Worm (Caenorhabditis elegans) whole organism, L1 larva: ENCODE results near the gene C49C8.1.

Experiments
- C04F5.9 ChIP-seq: sonication (generic microtip); optimal IDR thresholded peaks from 2 replicates; lab custom pipeline; 2016; ENCODE audit warnings: missing genetic modification characterization, missing compliant biosample characterization
- aha-1 ChIP-seq: fragments of 150-350 bp; optimal IDR thresholded peaks from 2 replicates; lab custom pipeline; 2014; ENCODE audit warnings: missing biosample characterization, missing genetic modification characterization
- alr-1 ChIP-seq: fragments of 200-800 bp; sonication (Bioruptor generic); optimal IDR thresholded peaks from 2 replicates; lab custom pipeline; 2018; ENCODE audit warnings: borderline replicate concordance, mild to moderate bottlenecking, missing genetic modification characterization, missing compliant biosample characterization
- aly-2 ChIP-seq: fragments of 150-350 bp; optimal IDR thresholded peaks from 2 replicates; lab custom pipeline; 2014; ENCODE audit warnings: missing biosample characterization, missing genetic modification characterization
- ama-1 ChIP-seq: fragments of 150-350 bp; optimal IDR thresholded peaks from 2 replicates; lab custom pipeline; 2014
- blmp-1 ChIP-seq: fragments of 150-350 bp; optimal IDR thresholded peaks from 2 replicates; lab custom pipeline; 2014; ENCODE audit warnings: missing biosample characterization, missing genetic modification characterization
- dpl-1 ChIP-seq, 3 experiments: fragments of 150-350 bp in 2 of 3; sonication (generic microtip) in 1 of 3; optimal IDR thresholded peaks; 2 replicates each; lab custom pipeline; 2014 to 2017; ENCODE audit warnings: missing biosample characterization in 3 of 3, missing genetic modification characterization in 3 of 3, missing genetic modification reagents in 3 of 3
- efl-1 ChIP-seq, 4 experiments: fragments of 150-350 bp; optimal IDR thresholded peaks in 3 of 4; peaks in 1 of 4; 1 replicate in 1 of 4; 2 replicates in 3 of 4; lab custom pipeline; 2014; ENCODE audit warnings: missing biosample characterization in 2 of 4, missing genetic modification characterization in 2 of 4, missing genetic modification reagents in 2 of 4
- egl-27 ChIP-seq, 2 experiments: fragments of 150-350 bp in 1 of 2; sonication (generic microtip); optimal IDR thresholded peaks; 3 replicates each; lab custom pipeline; 2017 to 2018; ENCODE audit warnings: missing biosample characterization in 2 of 2, missing genetic modification characterization in 2 of 2, missing genetic modification reagents in 2 of 2
- elt-2 ChIP-seq: sonication (generic microtip); optimal IDR thresholded peaks from 2 replicates; lab custom pipeline; 2016; ENCODE audit warnings: missing genetic modification characterization, mild to moderate bottlenecking, inconsistent platforms, missing compliant biosample characterization, missing genetic modification reagents
- fkh-10 ChIP-seq: sonication (generic microtip); optimal IDR thresholded peaks from 2 replicates; lab custom pipeline; 2017; ENCODE audit warnings: missing biosample characterization, missing genetic modification reagents, missing genetic modification characterization
- fkh-4 ChIP-seq: sonication (generic microtip); optimal IDR thresholded peaks from 2 replicates; lab custom pipeline; 2016; ENCODE audit warnings: missing compliant biosample characterization, missing genetic modification characterization, borderline replicate concordance
- hpl-2 ChIP-seq: fragments of 150-350 bp; optimal IDR thresholded peaks from 2 replicates; lab custom pipeline; 2014; ENCODE audit warnings: missing biosample characterization, missing genetic modification reagents, missing genetic modification characterization
- irx-1 ChIP-seq: sonication (generic microtip); optimal IDR thresholded peaks from 2 replicates; lab custom pipeline; 2016; ENCODE audit warnings: missing genetic modification characterization, missing compliant biosample characterization
- lin-13 ChIP-seq: fragments of 150-350 bp; optimal IDR thresholded peaks from 2 replicates; lab custom pipeline; 2014; ENCODE audit warnings: missing biosample characterization, missing genetic modification reagents, missing genetic modification characterization
- lin-14 ChIP-seq: fragments of 200-800 bp; sonication (Bioruptor generic); optimal IDR thresholded peaks from 2 replicates; lab custom pipeline; 2018; ENCODE audit warnings: mild to moderate bottlenecking, missing genetic modification characterization, moderate library complexity, missing compliant biosample characterization
- lin-15B ChIP-seq: fragments of 150-350 bp; sonication (generic microtip); optimal IDR thresholded peaks from 3 replicates; lab custom pipeline; 2014; ENCODE audit warnings: missing biosample characterization, missing genetic modification characterization
- lin-35 ChIP-seq, 2 experiments: fragments of 150-350 bp; optimal IDR thresholded peaks; 2 replicates each; lab custom pipeline; 2014; ENCODE audit warnings: missing biosample characterization in 2 of 2, missing genetic modification characterization in 2 of 2, missing genetic modification reagents in 2 of 2
- lsy-2 ChIP-seq, 2 experiments: fragments of 150-350 bp; optimal IDR thresholded peaks; 2 replicates each; lab custom pipeline; 2014; ENCODE audit warnings: missing biosample characterization in 2 of 2, missing genetic modification characterization in 2 of 2
- mab-9 ChIP-seq: fragments of 200-800 bp; sonication (Bioruptor generic); IDR thresholded peaks from 2 replicates; pipeline ENCODE4 v1.3.6; 2022; ENCODE audit warnings: missing genetic modification reagents, missing genetic modification characterization, missing compliant biosample characterization
- mdl-1 ChIP-seq, 2 experiments: fragments of 150-350 bp; optimal IDR thresholded peaks; 2 replicates each; lab custom pipeline; 2014 to 2017; ENCODE audit warnings: missing biosample characterization in 2 of 2, missing genetic modification characterization in 2 of 2, inconsistent platforms in 1 of 2
- mef-2 ChIP-seq: fragments of 150-350 bp; optimal IDR thresholded peaks from 2 replicates; lab custom pipeline; 2014; ENCODE audit warnings: missing biosample characterization, missing genetic modification characterization
- nhr-12 ChIP-seq: sonication (generic microtip); optimal IDR thresholded peaks from 2 replicates; lab custom pipeline; 2017; ENCODE audit warnings: missing biosample characterization, missing genetic modification characterization
- nhr-19 ChIP-seq: fragments of 200-800 bp; sonication (Bioruptor generic); conservative IDR thresholded peaks from 2 replicates; pipeline ENCODE4 v1.3.6; 2022; ENCODE audit warnings: missing genetic modification characterization, missing compliant biosample characterization
- nhr-20 ChIP-seq: sonication (generic microtip); optimal IDR thresholded peaks from 2 replicates; lab custom pipeline; 2016; ENCODE audit warnings: mild to moderate bottlenecking, missing genetic modification characterization, missing compliant biosample characterization
- nhr-237 ChIP-seq: fragments of 150-350 bp; optimal IDR thresholded peaks from 2 replicates; lab custom pipeline; 2014; ENCODE audit warnings: missing biosample characterization, missing genetic modification characterization
- nhr-28 ChIP-seq: fragments of 150-350 bp; optimal IDR thresholded peaks from 2 replicates; lab custom pipeline; 2014; ENCODE audit warnings: missing biosample characterization, missing genetic modification characterization
- nhr-76 ChIP-seq: sonication (generic microtip); optimal IDR thresholded peaks from 2 replicates; lab custom pipeline; 2017; ENCODE audit warnings: missing biosample characterization, missing genetic modification characterization
- nhr-77 ChIP-seq: fragments of 150-350 bp; optimal IDR thresholded peaks from 2 replicates; lab custom pipeline; 2014; ENCODE audit warnings: missing biosample characterization, missing genetic modification characterization
- nhr-85 ChIP-seq: sonication (generic microtip); peaks from one replicate; lab custom pipeline; 2016; ENCODE audit warnings: missing genetic modification characterization, inconsistent platforms, missing compliant biosample characterization
- nhr-90 ChIP-seq: sonication (generic microtip); optimal IDR thresholded peaks from 2 replicates; lab custom pipeline; 2016; ENCODE audit warnings: mild to moderate bottlenecking, missing genetic modification characterization, missing compliant biosample characterization; ENCODE audit not compliant: poor library complexity
- pqm-1 ChIP-seq: sonication (generic microtip); optimal IDR thresholded peaks from 3 replicates; lab custom pipeline; 2017; ENCODE audit warnings: missing biosample characterization, missing genetic modification characterization
- rnt-1 ChIP-seq: sonication (generic microtip); optimal IDR thresholded peaks from 2 replicates; lab custom pipeline; 2016; ENCODE audit warnings: mild to moderate bottlenecking, missing genetic modification characterization, moderate library complexity, missing compliant biosample characterization
- snpc-4 ChIP-seq: fragments of 150-350 bp; optimal IDR thresholded peaks from 2 replicates; lab custom pipeline; 2014; ENCODE audit warnings: missing biosample characterization, missing genetic modification characterization
- sox-4 ChIP-seq: sonication (generic microtip); optimal IDR thresholded peaks from 2 replicates; lab custom pipeline; 2016; ENCODE audit warnings: missing genetic modification characterization, missing compliant biosample characterization
- sptf-1 ChIP-seq: fragments of 150-350 bp; optimal IDR thresholded peaks from 2 replicates; lab custom pipeline; 2014; ENCODE audit warnings: missing biosample characterization, missing genetic modification characterization
- swsn-7 ChIP-seq: sonication (generic microtip); optimal IDR thresholded peaks from 2 replicates; lab custom pipeline; 2016; ENCODE audit warnings: missing genetic modification characterization, missing compliant biosample characterization
- tlp-1 ChIP-seq: fragments of 150-350 bp; optimal IDR thresholded peaks from 2 replicates; lab custom pipeline; 2014; ENCODE audit warnings: missing biosample characterization, missing genetic modification characterization
- unc-30 ChIP-seq: sonication (generic microtip); optimal IDR thresholded peaks from 2 replicates; lab custom pipeline; 2017; ENCODE audit warnings: missing biosample characterization, missing genetic modification characterization
- unc-86 ChIP-seq: sonication (generic microtip); optimal IDR thresholded peaks from 2 replicates; lab custom pipeline; 2016; ENCODE audit warnings: missing genetic modification characterization, missing compliant biosample characterization
- vab-15 ChIP-seq: sonication (generic microtip); optimal IDR thresholded peaks from 2 replicates; lab custom pipeline; 2017; ENCODE audit warnings: missing genotype, mild to moderate bottlenecking, missing genetic modification characterization, missing compliant biosample characterization
- zag-1 ChIP-seq: fragments of 150-350 bp; optimal IDR thresholded peaks from 2 replicates; lab custom pipeline; 2014; ENCODE audit warnings: missing biosample characterization, missing genetic modification characterization
- ztf-4 ChIP-seq: fragments of 150-350 bp; optimal IDR thresholded peaks from 2 replicates; lab custom pipeline; 2014; ENCODE audit warnings: missing biosample characterization, missing genetic modification characterization

The C49C8.1 gene

DNA sequence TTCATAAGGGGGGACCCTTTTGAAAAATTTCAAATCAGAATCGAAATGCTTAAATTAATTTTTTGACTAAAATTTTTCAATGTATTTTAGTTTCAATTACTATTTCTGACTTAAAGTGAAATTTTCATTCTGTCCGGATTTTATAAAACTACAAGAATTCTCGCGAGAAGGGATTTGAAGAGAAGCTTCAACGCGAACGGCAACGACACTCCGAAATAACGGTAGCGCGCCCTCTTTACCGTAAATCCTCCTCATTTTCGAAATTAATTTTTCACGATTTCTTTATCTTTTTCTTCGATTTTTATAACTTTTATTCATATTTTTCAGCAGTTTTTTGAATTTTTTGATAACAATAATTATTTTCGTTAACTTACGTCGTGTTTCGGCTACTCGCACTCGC lies 11.4 kb downstream of the C49C8.1 start:
- TF ChIP-seq nhr-90 (tag; lab: Kevin White, UChicago) (no peak), blmp-1 (no peak), C04F5.9 (tag; lab: Kevin White, UChicago) (no peak), lsy-2 (tag; optimal IDR thresholded peaks at IDR 0.05; lab: Kevin White, UChicago) (no peak), lin-14 (GFP tag; lab: Kevin White, UChicago) (no peak), snpc-4 (tag; lab: Kevin White, UChicago) (no peak), zag-1 (tag; lab: Kevin White, UChicago) (no peak), aly-2 (tag; lab: Kevin White, UChicago) (no peak), tlp-1 (tag; lab: Kevin White, UChicago) (no peak), dpl-1 (GFP tag; optimal IDR thresholded peaks at IDR 0.05; lab: Kevin White, UChicago) (peak in 1 of 3 experiments; percentile 15), efl-1 (optimal IDR thresholded peaks at IDR 0.05; lab: Kevin White, UChicago) (no peak), efl-1 (GFP tag; optimal IDR thresholded peaks at IDR 0.05 in 1 of 2; lab: Kevin White, UChicago) (peak in 1 of 2 experiments; percentile 29), mdl-1 (tag; optimal IDR thresholded peaks at IDR 0.05; lab: Kevin White, UChicago) (no peak), lin-15B (no peak), sox-4 (no peak), alr-1 (tag; lab: Kevin White, UChicago) (no peak), aha-1 (tag; lab: Kevin White, UChicago) (no peak), nhr-20 (no peak), mef-2 (tag; lab: Kevin White, UChicago) (no peak), elt-2 (tag; lab: Kevin White, UChicago) (no peak), lin-35 (GFP tag; optimal IDR thresholded peaks at IDR 0.05; lab: Kevin White, UChicago) (peak in 1 of 2 experiments; percentile 4), nhr-237 (tag; lab: Kevin White, UChicago) (no peak), nhr-76 (tag; lab: Kevin White, UChicago) (no peak), egl-27 (tag; optimal IDR thresholded peaks at IDR 0.05; lab: Kevin White, UChicago) (no peak), vab-15 (tag; lab: Kevin White, UChicago) (no peak), ztf-4 (tag; lab: Kevin White, UChicago) (no peak), sptf-1 (tag; lab: Kevin White, UChicago) (no peak)

DNA sequence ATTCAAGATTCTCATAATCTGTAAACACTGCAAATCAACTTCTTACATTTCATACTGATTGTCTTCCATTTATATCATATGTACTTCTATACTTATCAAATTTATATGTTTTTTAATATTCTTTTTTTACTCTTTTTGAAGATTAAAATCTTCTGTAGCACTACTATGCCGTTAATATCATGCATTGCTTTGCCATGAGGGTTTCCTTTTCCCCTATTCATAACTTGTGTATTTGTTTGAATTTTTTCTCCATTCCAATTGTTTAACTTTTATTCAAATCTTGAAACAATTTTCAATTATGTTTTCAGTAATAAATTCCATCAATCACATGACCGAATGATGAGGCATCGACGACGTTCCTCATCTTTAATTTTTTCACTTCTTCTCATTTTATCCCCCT lies 14.3 kb downstream of the C49C8.1 start, which contains the start of gene cdh-5:
Gene cdh-5, plus strand, starts transcription at position 301 of the 400 bp plus-strand sequence.
- TF ChIP-seq unc-86 (tag; lab: Kevin White, UChicago) (no peak), mab-9 (GFP tag; lab: Robert Waterston, UW) (no peak), hpl-2 (no peak), nhr-12 (tag; lab: Kevin White, UChicago) (no peak), ztf-4 (tag; lab: Kevin White, UChicago) (no peak), sox-4 (no peak), egl-27 (tag; optimal IDR thresholded peaks at IDR 0.05; lab: Kevin White, UChicago) (no peak), pqm-1 (tag; lab: Kevin White, UChicago) (no peak), fkh-4 (tag; lab: Kevin White, UChicago) (no peak), rnt-1 (tag; lab: Kevin White, UChicago) (no peak), lsy-2 (tag; optimal IDR thresholded peaks at IDR 0.05; lab: Kevin White, UChicago) (no peak), swsn-7 (tag; lab: Kevin White, UChicago) (no peak), nhr-77 (tag; lab: Kevin White, UChicago) (no peak), ama-1 (lab: Kevin White, UChicago) (no peak), nhr-76 (tag; lab: Kevin White, UChicago) (no peak), nhr-19 (GFP tag; lab: Robert Waterston, UW) (no peak), unc-30 (tag; lab: Kevin White, UChicago) (no peak), tlp-1 (tag; lab: Kevin White, UChicago) (no peak)

- TF ChIP-seq blmp-1 (no peak), nhr-85 (no peak), egl-27 (tag; optimal IDR thresholded peaks at IDR 0.05; lab: Kevin White, UChicago) (no peak), lin-13 (GFP tag; lab: Kevin White, UChicago) (no peak), nhr-28 (tag; lab: Kevin White, UChicago) (no peak), fkh-10 (GFP tag; lab: Kevin White, UChicago) (no peak), efl-1 (optimal IDR thresholded peaks at IDR 0.05; lab: Kevin White, UChicago) (no peak), efl-1 (GFP tag; optimal IDR thresholded peaks at IDR 0.05 in 1 of 2; lab: Kevin White, UChicago) (peak in 1 of 2 experiments; percentile 26), irx-1 (tag; lab: Kevin White, UChicago) (no peak)
- TF ChIP-seq, all 84 proteins: peak for 1
These were observed 19.5 kb downstream of the C49C8.1 start for ce11 chrIV:8673733-8674375.
